Worm (Caenorhabditis elegans) whole organism, L4 larva: Measurements from ENCODE around the gene sru-48.

Experiments used
- F10B5.3 ChIP-seq: sonication (generic microtip); optimal IDR thresholded peaks from 2 replicates; lab custom pipeline; 2016; ENCODE audit warnings: mild to moderate bottlenecking, missing genetic modification characterization, missing compliant biosample characterization
- F44E2.7 ChIP-seq: fragments of 200-800 bp; sonication (Bioruptor generic); IDR thresholded peaks from 2 replicates; pipeline ENCODE4 v2.1.2; 2022; ENCODE audit warnings: missing genetic modification characterization, missing compliant biosample characterization
- F49E8.2 ChIP-seq: sonication (generic microtip); optimal IDR thresholded peaks from 2 replicates; lab custom pipeline; 2016; ENCODE audit warnings: missing compliant biosample characterization, mild to moderate bottlenecking, missing genetic modification characterization, borderline replicate concordance
- T20F7.1 ChIP-seq: fragments of 200-800 bp; sonication (Bioruptor generic); optimal IDR thresholded peaks from 2 replicates; lab custom pipeline; 2018; ENCODE audit warnings: mild to moderate bottlenecking, missing genetic modification characterization, missing compliant biosample characterization
- T26A8.4 ChIP-seq: fragments of 200-800 bp; sonication (Bioruptor generic); IDR thresholded peaks from 2 replicates; pipeline ENCODE4 v1.3.6; 2022; ENCODE audit warnings: missing genetic modification characterization, missing compliant biosample characterization
- Y105C5A.15 ChIP-seq: fragments of 200-800 bp; sonication (Bioruptor generic); IDR thresholded peaks from 2 replicates; pipeline ENCODE4 v1.3.6; 2022; ENCODE audit warnings: missing genetic modification characterization, missing compliant biosample characterization
- Y5F2A.4 ChIP-seq: fragments of 200-800 bp; sonication (Bioruptor generic); optimal IDR thresholded peaks from 2 replicates; lab custom pipeline; 2018; ENCODE audit warnings: mild to moderate bottlenecking, missing genetic modification characterization, missing compliant biosample characterization
- Y75B8A.6 ChIP-seq: fragments of 200-800 bp; sonication (Bioruptor generic); IDR thresholded peaks from 2 replicates; pipeline ENCODE4 v1.3.6; 2022; ENCODE audit warnings: missing genetic modification reagents, missing genetic modification characterization, missing compliant biosample characterization
- aly-2 ChIP-seq: sonication (generic microtip); optimal IDR thresholded peaks from 2 replicates; lab custom pipeline; 2018; ENCODE audit warnings: missing biosample characterization, missing genetic modification characterization
- arid-1 ChIP-seq: fragments of 200-800 bp; sonication (Bioruptor generic); conservative IDR thresholded peaks from 2 replicates; pipeline ENCODE4 v1.3.6; 2022; ENCODE audit warnings: missing genetic modification reagents, missing genetic modification characterization, missing compliant biosample characterization
- ceh-28 ChIP-seq: fragments of 150-350 bp; optimal IDR thresholded peaks from 2 replicates; lab custom pipeline; 2014; ENCODE audit warnings: missing biosample characterization, missing genetic modification reagents, missing genetic modification characterization
- ceh-32 ChIP-seq: sonication (generic microtip); optimal IDR thresholded peaks from 2 replicates; lab custom pipeline; 2016; ENCODE audit warnings: mild to moderate bottlenecking, missing genetic modification characterization, missing compliant biosample characterization; ENCODE audit not compliant: poor library complexity
- ceh-44 ChIP-seq: fragments of 200-800 bp; sonication (Bioruptor generic); IDR thresholded peaks from 2 replicates; pipeline ENCODE4 v1.3.6; 2022; ENCODE audit warnings: missing genetic modification reagents, missing genetic modification characterization, missing compliant biosample characterization
- ceh-62 ChIP-seq: sonication (generic microtip); optimal IDR thresholded peaks from 2 replicates; lab custom pipeline; 2017; ENCODE audit warnings: missing biosample characterization, missing genetic modification characterization
- ceh-82 ChIP-seq: sonication (generic microtip); optimal IDR thresholded peaks from 2 replicates; lab custom pipeline; 2017; ENCODE audit warnings: missing biosample characterization, missing genetic modification characterization
- ces-1 ChIP-seq: fragments of 150-350 bp; sonication (generic microtip); optimal IDR thresholded peaks from 4 replicates; lab custom pipeline; 2014; ENCODE audit warnings: missing biosample characterization, missing genetic modification reagents, missing genetic modification characterization
- daf-16 ChIP-seq, 3 experiments: sonication (generic microtip); optimal IDR thresholded peaks; 2 replicates each; lab custom pipeline; 2016 to 2017; ENCODE audit warnings: missing genetic modification characterization in 3 of 3, missing genetic modification reagents in 3 of 3, mild to moderate bottlenecking in 2 of 3, missing compliant biosample characterization in 2 of 3, missing biosample characterization in 1 of 3, moderate library complexity in 1 of 3
- daf-8 ChIP-seq: fragments of 200-800 bp; sonication (Bioruptor generic); IDR thresholded peaks from 2 replicates; pipeline ENCODE4 v1.3.6; 2022; ENCODE audit warnings: missing genetic modification characterization, missing compliant biosample characterization
- duxl-1 ChIP-seq: sonication (generic microtip); optimal IDR thresholded peaks from 2 replicates; lab custom pipeline; 2016; ENCODE audit warnings: mild to moderate bottlenecking, missing genetic modification characterization, moderate library complexity, missing compliant biosample characterization; ENCODE audit not compliant: poor library complexity
- fkh-10 ChIP-seq: fragments of 150-350 bp; optimal IDR thresholded peaks from 2 replicates; lab custom pipeline; 2014; ENCODE audit warnings: missing biosample characterization, missing genetic modification reagents, missing genetic modification characterization
- hif-1 ChIP-seq, 2 experiments: sonication (generic microtip); optimal IDR thresholded peaks; 2 replicates each; lab custom pipeline; 2016 to 2017; ENCODE audit warnings: missing compliant biosample characterization in 2 of 2, missing genetic modification characterization in 2 of 2, missing genetic modification reagents in 2 of 2, missing genotype in 2 of 2, mild to moderate bottlenecking in 1 of 2
- hlh-11 ChIP-seq: fragments of 200-800 bp; sonication (Bioruptor generic); optimal IDR thresholded peaks from 2 replicates; lab custom pipeline; 2018; ENCODE audit warnings: mild to moderate bottlenecking, missing genetic modification characterization, missing compliant biosample characterization
- lim-7 ChIP-seq: fragments of 200-800 bp; sonication (Bioruptor generic); IDR thresholded peaks from 2 replicates; pipeline ENCODE4 v1.3.6; 2022; ENCODE audit warnings: missing genetic modification characterization, missing compliant biosample characterization
- lin-29 ChIP-seq: fragments of 200-800 bp; sonication (Bioruptor generic); IDR thresholded peaks from 2 replicates; pipeline ENCODE4 v1.3.6; 2022; ENCODE audit warnings: missing genetic modification reagents, missing genetic modification characterization, missing compliant biosample characterization
- lin-39 ChIP-seq: fragments of 150-350 bp; optimal IDR thresholded peaks from 2 replicates; lab custom pipeline; 2014; ENCODE audit warnings: missing biosample characterization, missing genetic modification reagents, missing genetic modification characterization
- lsy-2 ChIP-seq, 2 experiments: fragments of 150-350 bp in 1 of 2; sonication (generic microtip) in 1 of 2; optimal IDR thresholded peaks; 2 replicates each; lab custom pipeline; 2014 to 2017; ENCODE audit warnings: missing biosample characterization in 2 of 2, missing genetic modification characterization in 2 of 2
- madf-9 ChIP-seq: fragments of 200-800 bp; sonication (Bioruptor generic); conservative IDR thresholded peaks from 2 replicates; pipeline ENCODE4 v1.3.6; 2022; ENCODE audit warnings: missing genetic modification reagents, missing genetic modification characterization, missing compliant biosample characterization
- mxl-3 ChIP-seq: fragments of 200-800 bp; sonication (Bioruptor generic); optimal IDR thresholded peaks from 2 replicates; lab custom pipeline; 2018; ENCODE audit warnings: mild to moderate bottlenecking, missing genetic modification characterization, missing compliant biosample characterization
- nhr-102 ChIP-seq: sonication (generic microtip); optimal IDR thresholded peaks from 2 replicates; lab custom pipeline; 2016; ENCODE audit warnings: mild to moderate bottlenecking, missing genetic modification characterization, moderate library complexity, missing compliant biosample characterization
- nhr-11 ChIP-seq: fragments of 150-350 bp; optimal IDR thresholded peaks from 2 replicates; lab custom pipeline; 2014; ENCODE audit warnings: missing biosample characterization, missing genetic modification characterization
- nhr-111 ChIP-seq: fragments of 200-800 bp; sonication (Bioruptor generic); optimal IDR thresholded peaks from 2 replicates; lab custom pipeline; 2018; ENCODE audit warnings: mild to moderate bottlenecking, missing genetic modification characterization, missing compliant biosample characterization
- nhr-25 ChIP-seq: sonication (generic microtip); optimal IDR thresholded peaks from 2 replicates; lab custom pipeline; 2017; ENCODE audit warnings: missing genetic modification characterization, mild to moderate bottlenecking, missing compliant biosample characterization, antibody characterized with exemption, moderate library complexity, borderline replicate concordance; ENCODE audit not compliant: insufficient read depth
- nhr-41 ChIP-seq: fragments of 200-800 bp; sonication (Bioruptor generic); IDR thresholded peaks from 2 replicates; pipeline ENCODE4 v1.3.6; 2022; ENCODE audit warnings: missing genetic modification reagents, missing genetic modification characterization, missing compliant biosample characterization
- nhr-48 ChIP-seq: sonication (generic microtip); optimal IDR thresholded peaks from 2 replicates; lab custom pipeline; 2016; ENCODE audit warnings: mild to moderate bottlenecking, missing genetic modification characterization, missing compliant biosample characterization
- nhr-6 ChIP-seq: fragments of 150-350 bp; optimal IDR thresholded peaks from 2 replicates; lab custom pipeline; 2014; ENCODE audit warnings: missing biosample characterization, missing genetic modification characterization
- nhr-76 ChIP-seq: fragments of 150-350 bp; optimal IDR thresholded peaks from 2 replicates; lab custom pipeline; 2014; ENCODE audit warnings: missing biosample characterization, missing genetic modification characterization
- pha-4 ChIP-seq, 2 experiments: fragments of 150-350 bp in 1 of 2; fragments of 200-800 bp in 1 of 2; sonication (Bioruptor generic) in 1 of 2; IDR thresholded peaks in 1 of 2; optimal IDR thresholded peaks in 1 of 2; 2 replicates each; pipeline versions ENCODE4 v1.3.6 to Lab custom; 2014 to 2022; ENCODE audit warnings: missing genetic modification characterization in 2 of 2, missing genetic modification reagents in 2 of 2, missing biosample characterization in 1 of 2, missing compliant biosample characterization in 1 of 2
- sdz-12 ChIP-seq: fragments of 200-800 bp; sonication (Bioruptor generic); optimal IDR thresholded peaks from 2 replicates; lab custom pipeline; 2018; ENCODE audit warnings: mild to moderate bottlenecking, missing genetic modification characterization, missing compliant biosample characterization
- skn-1 ChIP-seq: fragments of 150-350 bp; optimal IDR thresholded peaks from 2 replicates; lab custom pipeline; 2014; ENCODE audit warnings: missing biosample characterization, missing genetic modification characterization
- tag-97 ChIP-seq: fragments of 200-800 bp; sonication (Bioruptor generic); IDR thresholded peaks from 2 replicates; pipeline ENCODE4 v1.3.6; 2022; ENCODE audit warnings: missing genetic modification characterization, missing compliant biosample characterization
- tra-1 ChIP-seq: fragments of 200-800 bp; sonication (Bioruptor generic); IDR thresholded peaks from 2 replicates; pipeline ENCODE4 v1.3.6; 2022; ENCODE audit warnings: missing genetic modification reagents, missing genetic modification characterization, missing compliant biosample characterization
- zfp-2 ChIP-seq: sonication (generic microtip); optimal IDR thresholded peaks from 2 replicates; lab custom pipeline; 2016; ENCODE audit warnings: mild to moderate bottlenecking, missing genetic modification characterization, missing compliant biosample characterization
- zfp-3 ChIP-seq: fragments of 200-800 bp; sonication (Bioruptor generic); conservative IDR thresholded peaks from 2 replicates; pipeline ENCODE4 v1.3.6; 2022; ENCODE audit warnings: missing genetic modification reagents, missing genetic modification characterization, missing compliant biosample characterization
- ztf-11 ChIP-seq: fragments of 150-350 bp; optimal IDR thresholded peaks from 2 replicates; lab custom pipeline; 2014; ENCODE audit warnings: missing biosample characterization, missing genetic modification characterization

The sru-48 gene

ce11 chrX:5159645-5160044 is 20.3 kb upstream of the sru-48 start, which contains the start of gene C31H2.4 (continued):
- TF ChIP-seq lim-7: no peak
- TF ChIP-seq nhr-25 (tag; lab: Kevin White, UChicago): no peak

ce11 chrX:5162755-5163154 is 17.2 kb upstream of the sru-48 start, which contains the start of gene EGAP5.1:
Gene EGAP5.1, plus strand, starts transcription at chrX:5163055.
- TF ChIP-seq lsy-2 (tag; optimal IDR thresholded peaks at IDR 0.05; lab: Kevin White, UChicago) (no peak), F44E2.7 (GFP tag; lab: Robert Waterston, UW) (no peak), F10B5.3 (tag; lab: Kevin White, UChicago) (no peak), ces-1 (no peak), nhr-76 (tag; lab: Kevin White, UChicago) (no peak), ceh-82 (tag; lab: Kevin White, UChicago) (no peak), sdz-12 (GFP tag; lab: Kevin White, UChicago) (no peak), ceh-28 (tag; lab: Kevin White, UChicago) (no peak), T26A8.4 (no peak), ceh-62 (no peak), Y105C5A.15 (GFP tag; lab: Robert Waterston, UW) (no peak), daf-8 (GFP tag; lab: Robert Waterston, UW) (no peak), ztf-11 (no peak), nhr-102 (tag; lab: Kevin White, UChicago) (no peak), F49E8.2 (tag; lab: Kevin White, UChicago) (no peak), tra-1 (no peak)

ce11 chrX:5164054-5164453 is 15.9 kb upstream of the sru-48 start:
- TF ChIP-seq duxl-1 (no peak), Y5F2A.4 (GFP tag; lab: Kevin White, UChicago) (no peak), fkh-10 (GFP tag; lab: Kevin White, UChicago) (no peak), daf-16 (GFP tag; optimal IDR thresholded peaks at IDR 0.05; lab: Kevin White, UChicago) (no peak), daf-16 (tag; optimal IDR thresholded peaks at IDR 0.05; lab: Kevin White, UChicago) (no peak), Y75B8A.6 (GFP tag; lab: Robert Waterston, UW) (no peak), F49E8.2 (tag; lab: Kevin White, UChicago) (no peak), T20F7.1 (no peak), T26A8.4 (no peak), hlh-11 (tag; lab: Kevin White, UChicago) (no peak), pha-4 (GFP tag; IDR thresholded peaks at IDR 0.05; lab: Robert Waterston, UW) (no peak), pha-4 (tag; optimal IDR thresholded peaks at IDR 0.05; lab: Kevin White, UChicago) (no peak), ceh-44 (GFP tag; lab: Robert Waterston, UW) (no peak), nhr-111 (GFP tag; lab: Kevin White, UChicago) (no peak), lin-39 (no peak), nhr-41 (GFP tag; lab: Robert Waterston, UW) (no peak), nhr-6 (tag; lab: Kevin White, UChicago) (no peak)

- TF ChIP-seq Y75B8A.6 (GFP tag; lab: Robert Waterston, UW) (no peak), nhr-48 (tag; lab: Kevin White, UChicago) (peak; percentile 91), hif-1 (tag; optimal IDR thresholded peaks at IDR 0.05; lab: Kevin White, UChicago) (peak; percentile 39 to 82), T26A8.4 (no peak), pha-4 (GFP tag; IDR thresholded peaks at IDR 0.05; lab: Robert Waterston, UW) (peak; percentile 89), pha-4 (tag; optimal IDR thresholded peaks at IDR 0.05; lab: Kevin White, UChicago) (peak; percentile 40), zfp-2 (tag; lab: Kevin White, UChicago) (peak; percentile 17), lin-39 (no peak), tag-97 (GFP tag; lab: Robert Waterston, UW) (no peak), nhr-6 (tag; lab: Kevin White, UChicago) (peak; percentile 94), madf-9 (peak; percentile 68; the same call in 1 of the 2 replicates), skn-1 (no peak), lim-7 (no peak), nhr-25 (tag; lab: Kevin White, UChicago) (peak; percentile 74), nhr-11 (peak; percentile 90), aly-2 (tag; lab: Kevin White, UChicago) (no peak), ceh-32 (tag; lab: Kevin White, UChicago) (peak; percentile 42), ceh-44 (GFP tag; lab: Robert Waterston, UW) (no peak), arid-1 (no peak), zfp-3 (0 out of 2 replicates have a peak, but pooled peaks have one; percentile 18), mxl-3 (peak; percentile 100), lin-29 (GFP tag; lab: Robert Waterston, UW) (peak; percentile 73)
Measured at ce11 chrX:5165037-5165436, 14.9 kb upstream of the sru-48 start, which contains the start of gene mans-3. Gene mans-3, plus strand, starts transcription at chrX:5165395.
